Worm (Caenorhabditis elegans): ENCODE data around the gene arrd-10.
A peak's percentile ranks its signal among the peaks of the same experiment; 100 is the strongest.

Gene arrd-10

DNA sequence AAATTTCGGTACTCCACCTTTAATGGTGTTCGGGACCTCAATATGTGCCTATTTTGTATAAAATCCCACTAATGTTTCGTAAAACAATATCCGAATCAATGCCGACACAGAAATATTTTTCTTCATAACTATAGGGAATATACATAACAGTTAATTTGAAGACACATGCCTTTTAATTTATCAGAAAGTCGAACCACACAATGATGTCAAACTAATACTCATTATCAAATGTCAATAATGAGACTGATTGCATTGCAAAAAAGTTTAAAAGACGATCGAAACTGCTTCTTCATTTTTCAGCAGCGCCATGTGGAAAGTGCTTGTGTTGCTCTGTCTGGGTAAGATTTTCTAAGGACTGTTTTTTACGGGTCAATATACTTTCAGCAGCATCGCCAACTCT lies 38.9 kb upstream of the arrd-10 start, which contains the start of gene clec-65:
Gene clec-65, plus strand, starts transcription at position 301 of the 400 bp plus-strand sequence.
- TF ChIP-seq drap-1 (GFP tag; optimal IDR thresholded peaks at IDR 0.05) (no peak), nhr-2 (tag; optimal IDR thresholded peaks at IDR 0.05) (no peak), nhr-12 (tag; optimal IDR thresholded peaks at IDR 0.05) (no peak), pha-4 (tag; optimal IDR thresholded peaks at IDR 0.05) (no peak), M03D4.4 (tag; optimal IDR thresholded peaks at IDR 0.05) (no peak), unc-39 (tag; optimal IDR thresholded peaks at IDR 0.05) (no peak), ham-2 (GFP tag; optimal IDR thresholded peaks at IDR 0.05) (no peak), cnd-1 (tag; optimal IDR thresholded peaks at IDR 0.05) (no peak), ceh-83 (GFP tag; optimal IDR thresholded peaks at IDR 0.05) (no peak)

DNA sequence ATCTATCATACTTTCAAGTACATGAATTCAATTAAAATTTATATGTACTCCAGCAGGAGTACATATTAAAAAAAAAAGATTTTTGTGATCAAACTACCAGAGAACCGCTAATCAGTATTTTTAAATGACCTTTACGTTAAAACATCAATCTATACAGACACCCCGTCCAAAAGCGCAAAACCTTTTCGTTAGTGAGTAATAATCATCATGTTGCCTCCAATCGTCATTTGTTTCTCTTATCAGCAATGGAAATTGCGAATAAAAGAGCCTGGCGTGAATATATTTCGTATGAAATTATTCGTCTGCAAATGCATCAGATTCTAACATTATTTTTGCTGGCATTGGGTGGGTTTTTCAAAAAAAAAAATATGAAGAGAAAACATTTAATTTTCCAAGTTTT lies 35.7 kb upstream of the arrd-10 start, which contains the start of gene clec-66:
Gene clec-66, plus strand, starts transcription at position 225 of the 400 bp plus-strand sequence.
- TF ChIP-seq flh-1 (GFP tag; optimal IDR thresholded peaks at IDR 0.05) (no peak), elt-3 (tag; optimal IDR thresholded peaks at IDR 0.05) (no peak), sem-2 (GFP tag; optimal IDR thresholded peaks at IDR 0.05) (no peak), lin-32 (GFP tag; optimal IDR thresholded peaks at IDR 0.05) (no peak), tbx-8 (GFP tag; optimal IDR thresholded peaks at IDR 0.05) (no peak), nhr-12 (tag; optimal IDR thresholded peaks at IDR 0.05) (no peak), sptf-1 (tag; optimal IDR thresholded peaks at IDR 0.05) (no peak), pha-4 (tag; optimal IDR thresholded peaks at IDR 0.05) (no peak), mab-5 (tag; optimal IDR thresholded peaks at IDR 0.05) (no peak), cnd-1 (tag; optimal IDR thresholded peaks at IDR 0.05) (no peak), blmp-1 (tag; optimal IDR thresholded peaks at IDR 0.05) (no peak), snpc-4 (tag; optimal IDR thresholded peaks at IDR 0.05) (no peak), ham-2 (GFP tag; optimal IDR thresholded peaks at IDR 0.05) (no peak), unc-62 (GFP tag; optimal IDR thresholded peaks at IDR 0.05) (no peak), unc-39 (tag; optimal IDR thresholded peaks at IDR 0.05) (no peak), zip-8 (tag; optimal IDR thresholded peaks at IDR 0.05) (no peak), nhr-76 (tag; optimal IDR thresholded peaks at IDR 0.05) (no peak), lin-13 (tag; optimal IDR thresholded peaks at IDR 0.05) (no peak), elt-1 (tag; optimal IDR thresholded peaks at IDR 0.05; ENCODE audit: borderline replicate concordance, insufficient read depth) (no peak)

- no peak for TF ChIP-seq sptf-1 (tag; optimal IDR thresholded peaks at IDR 0.05)
- TF ChIP-seq bed-3 (GFP tag; optimal IDR thresholded peaks at IDR 0.05), result no peak
- no peak for TF ChIP-seq blmp-1 (tag; optimal IDR thresholded peaks at IDR 0.05)
- TF ChIP-seq hlh-1 (tag; optimal IDR thresholded peaks at IDR 0.05), result no peak
- TF ChIP-seq nhr-237 (tag; optimal IDR thresholded peaks at IDR 0.05), result no peak
- no peak for TF ChIP-seq lin-13 (tag; optimal IDR thresholded peaks at IDR 0.05)
- no peak for TF ChIP-seq drap-1 (GFP tag; optimal IDR thresholded peaks at IDR 0.05)
- TF ChIP-seq lin-32 (GFP tag; optimal IDR thresholded peaks at IDR 0.05), result no peak
- no peak for TF ChIP-seq elt-1 (tag; optimal IDR thresholded peaks at IDR 0.05; ENCODE audit: borderline replicate concordance, insufficient read depth)
- TF ChIP-seq pha-4 (tag; optimal IDR thresholded peaks at IDR 0.05), result no peak
- TF ChIP-seq nhr-2 (tag; optimal IDR thresholded peaks at IDR 0.05), result no peak
- no peak for TF ChIP-seq unc-39 (tag; optimal IDR thresholded peaks at IDR 0.05)
- no peak for TF ChIP-seq cnd-1 (tag; optimal IDR thresholded peaks at IDR 0.05)
- no peak for TF ChIP-seq unc-120 (tag; optimal IDR thresholded peaks at IDR 0.05; ENCODE audit: poor library complexity, severe bottlenecking)
- no peak for TF ChIP-seq sem-2 (GFP tag; optimal IDR thresholded peaks at IDR 0.05)
- no peak for TF ChIP-seq ces-1 (GFP tag; optimal IDR thresholded peaks at IDR 0.05)
Observed at ce11 chrII:12907070-12907469, 32.8 kb upstream of the arrd-10 start, which contains the start of gene nspb-11. Gene nspb-11 (plus strand): TSS chrII:12907370.

- TF ChIP-seq ceh-83 (GFP tag; optimal IDR thresholded peaks at IDR 0.05) (no peak), nhr-12 (tag; optimal IDR thresholded peaks at IDR 0.05) (no peak), lin-32 (GFP tag; optimal IDR thresholded peaks at IDR 0.05) (no peak), nhr-76 (tag; optimal IDR thresholded peaks at IDR 0.05) (no peak), ham-2 (GFP tag; optimal IDR thresholded peaks at IDR 0.05) (no peak), M03D4.4 (tag; optimal IDR thresholded peaks at IDR 0.05) (no peak)
Observed at ce11 chrII:12908779-12909178, 31.1 kb upstream of the arrd-10 start, which contains the start of gene ddn-2. Gene ddn-2 (plus strand): TSS chrII:12909079.

ce11 chrII:12914514-12915075 lies 25.3 kb upstream of the arrd-10 start, which contains the start of gene F35C5.12:
Gene F35C5.12 (minus strand): TSS chrII:12914564.
- no peak for TF ChIP-seq ceh-39 (tag; optimal IDR thresholded peaks at IDR 0.05)
- TF ChIP-seq bed-3 (GFP tag; optimal IDR thresholded peaks at IDR 0.05), result no peak
- no peak for TF ChIP-seq nhr-76 (tag; optimal IDR thresholded peaks at IDR 0.05)
- TF ChIP-seq nhr-12 (tag; optimal IDR thresholded peaks at IDR 0.05), result no peak
- TF ChIP-seq unc-120 (tag; optimal IDR thresholded peaks at IDR 0.05; ENCODE audit: poor library complexity, severe bottlenecking), result peak; percentile 33
- no peak for TF ChIP-seq snpc-4 (tag; optimal IDR thresholded peaks at IDR 0.05)
